Worm (Caenorhabditis elegans) whole organism, L4 larva: ENCODE measurements around the gene his-2.

Experiments used
- F37D6.2 ChIP-seq: sonication (generic microtip); optimal IDR thresholded peaks from 2 replicates; lab custom pipeline; 2016; ENCODE audit warnings: mild to moderate bottlenecking, missing genetic modification characterization, missing compliant biosample characterization
- ceh-82 ChIP-seq: sonication (generic microtip); optimal IDR thresholded peaks from 2 replicates; lab custom pipeline; 2017; ENCODE audit warnings: missing biosample characterization, missing genetic modification characterization
- nhr-11 ChIP-seq: fragments of 150-350 bp; optimal IDR thresholded peaks from 2 replicates; lab custom pipeline; 2014; ENCODE audit warnings: missing biosample characterization, missing genetic modification characterization
- nhr-77 ChIP-seq: fragments of 150-350 bp; optimal IDR thresholded peaks from 2 replicates; lab custom pipeline; 2014; ENCODE audit warnings: missing biosample characterization, missing genetic modification characterization
- spr-3 ChIP-seq: fragments of 200-800 bp; sonication (Bioruptor generic); optimal IDR thresholded peaks from 2 replicates; lab custom pipeline; 2018; ENCODE audit warnings: mild to moderate bottlenecking, missing genetic modification characterization, missing compliant biosample characterization
- tra-1 ChIP-seq: fragments of 200-800 bp; sonication (Bioruptor generic); IDR thresholded peaks from 2 replicates; pipeline ENCODE4 v1.3.6; 2022; ENCODE audit warnings: missing genetic modification reagents, missing genetic modification characterization, missing compliant biosample characterization
- unc-62 ChIP-seq, 3 experiments: fragments of 150-350 bp in 1 of 3; sonication (generic microtip); optimal IDR thresholded peaks in 2 of 3; peaks in 1 of 3; 1 replicate in 1 of 3; 2 replicates in 2 of 3; lab custom pipeline; 2014 to 2017; ENCODE audit warnings: missing biosample characterization in 3 of 3, missing genetic modification characterization in 3 of 3, missing genetic modification reagents in 3 of 3, missing genotype in 1 of 3
- zfp-2 ChIP-seq: sonication (generic microtip); optimal IDR thresholded peaks from 2 replicates; lab custom pipeline; 2016; ENCODE audit warnings: mild to moderate bottlenecking, missing genetic modification characterization, missing compliant biosample characterization

DNA sequence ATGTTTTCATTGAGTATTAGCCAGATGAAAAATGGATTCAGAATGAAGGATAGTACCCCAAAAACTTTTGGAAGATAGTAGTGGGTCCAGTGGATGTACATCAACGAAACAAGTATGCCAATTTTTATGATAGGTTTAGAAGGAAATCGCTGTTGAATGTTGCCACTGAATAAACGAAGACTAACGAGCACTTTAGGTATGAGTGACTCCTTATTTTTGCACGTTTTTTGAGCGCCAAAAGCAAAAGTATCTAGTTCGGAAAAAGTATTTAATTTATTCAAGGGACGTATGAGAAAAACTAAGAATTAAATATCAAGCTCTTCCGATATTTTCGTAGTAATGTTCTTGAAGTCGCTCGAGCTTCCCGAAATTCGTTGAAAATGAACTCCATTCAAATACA is 31.8 kb upstream of the his-2 start, which contains the start of gene srj-10:
- TF ChIP-seq nhr-11 (tag; lab: Kevin White, UChicago) (no peak), nhr-77 (no peak), spr-3 (no peak), tra-1 (GFP tag; lab: Robert Waterston, UW) (no peak), F37D6.2 (no peak), ceh-82 (tag; lab: Kevin White, UChicago) (no peak), unc-62 (GFP tag; optimal IDR thresholded peaks at IDR 0.05 in 1 of 2; lab: Kevin White, UChicago) (no peak), unc-62 (tag; optimal IDR thresholded peaks at IDR 0.05; lab: Kevin White, UChicago) (no peak), zfp-2 (tag; lab: Kevin White, UChicago) (no peak)
